Fruit fly (Drosophila melanogaster) whole organism, wandering third instar larva: ENCODE results near the gene CG7368.

ENCODE experiments used
- Hnf4 ChIP-seq: fragments of 200-800 bp; sonication (Bioruptor generic); optimal IDR thresholded peaks from 2 replicates; lab custom pipeline; 2016; ENCODE audit warnings: missing biosample characterization, mild to moderate bottlenecking, missing genetic modification characterization
- Hr78 ChIP-seq: fragments of >200 bp; optimal IDR thresholded peaks from 2 replicates; lab custom pipeline; 2017; ENCODE audit warnings: missing biosample characterization, missing genetic modification characterization
- Mio ChIP-seq: sonication (Bioruptor generic); optimal IDR thresholded peaks from 2 replicates; lab custom pipeline; 2016; ENCODE audit warnings: missing biosample characterization, missing genetic modification characterization
- Myc ChIP-seq: fragments of >200 bp; optimal IDR thresholded peaks from 2 replicates; lab custom pipeline; 2017
- dmrt93B ChIP-seq: fragments of 200-800 bp; sonication (Bioruptor generic); optimal IDR thresholded peaks from 2 replicates; lab custom pipeline; 2018; ENCODE audit warnings: missing biosample characterization, mild to moderate bottlenecking, missing genetic modification characterization
- dsf ChIP-seq: sonication (Bioruptor generic); optimal IDR thresholded peaks from 2 replicates; lab custom pipeline; 2016; ENCODE audit warnings: missing biosample characterization, missing genetic modification characterization, borderline replicate concordance
- psq ChIP-seq: fragments of 200-800 bp; sonication (Bioruptor generic); optimal IDR thresholded peaks from 3 replicates; lab custom pipeline; 2017; ENCODE audit warnings: missing biosample characterization, mild to moderate bottlenecking, missing genetic modification characterization, moderate library complexity
- tai ChIP-seq: sonication (Bioruptor generic); optimal IDR thresholded peaks from 2 replicates; lab custom pipeline; 2016; ENCODE audit warnings: missing biosample characterization, missing genetic modification characterization
- usp ChIP-seq: fragments of >200 bp; optimal IDR thresholded peaks from 2 replicates; lab custom pipeline; 2017; ENCODE audit warnings: missing biosample characterization, missing genetic modification characterization

dm6 chr3L:11550359-11551056 lies 46.5 kb upstream of the CG7368 start:
- no peak for TF ChIP-seq Hr78 (GFP tag; lab: Kevin White, UChicago)
- no peak for TF ChIP-seq usp (GFP tag; lab: Kevin White, UChicago)
- TF ChIP-seq dmrt93B (GFP tag; lab: Kevin White, UChicago) = no peak
- no peak for TF ChIP-seq tai
- no peak for TF ChIP-seq psq
- TF ChIP-seq dsf = no peak
- TF ChIP-seq Hnf4 (GFP tag; lab: Kevin White, UChicago) = no peak
- no peak for TF ChIP-seq Mio
- TF ChIP-seq Myc (lab: Kevin White, UChicago) = no peak
